Fruit fly (Drosophila melanogaster) S2 (cell line): ENCODE results near the gene CG8607.

Experiments used
- CG8478 ChIP-seq: fragments of >200 bp; optimal IDR thresholded peaks from 2 replicates; lab custom pipeline; 2018
- CTCF ChIP-seq, 2 experiments: fragments of >200 bp; optimal IDR thresholded peaks; 2 replicates each; lab custom pipeline; 2018

dm6 chr3L:7369543-7369942 is 49.7 kb downstream of the CG8607 start, which contains the start of gene akirin:
- TF ChIP-seq CG8478 (lab: Kevin White, UChicago): no peak
- TF ChIP-seq CTCF (optimal IDR thresholded peaks at IDR 0.05; lab: Kevin White, UChicago): no peak
